Fruit fly (Drosophila melanogaster): ENCODE data around the gene CG11109.

- TF ChIP-seq Hr39 (GFP tag; optimal IDR thresholded peaks at IDR 0.05) (no peak), CG6792 (GFP tag; optimal IDR thresholded peaks at IDR 0.05) (no peak), CG3919 (GFP tag; optimal IDR thresholded peaks at IDR 0.05) (no peak), cyc (GFP tag; optimal IDR thresholded peaks at IDR 0.05) (no peak), vri (GFP tag; optimal IDR thresholded peaks at IDR 0.05) (peak; percentile 18), Smox (GFP tag; optimal IDR thresholded peaks at IDR 0.05) (no peak)
Observed at dm6 chr3L:22823230-22823629, 48.8 kb upstream of the CG11109 start.
